Fruit fly (Drosophila melanogaster) whole organism, embryonic: ENCODE results near the gene Cubn.

ENCODE experiments used
- Bdp1 ChIP-seq: fragments of 200-800 bp; sonication (Bioruptor generic); optimal IDR thresholded peaks from 3 replicates; lab custom pipeline; 2016; ENCODE audit warnings: missing biosample characterization, missing genetic modification characterization
- CG10274 ChIP-seq: fragments of 200-800 bp; sonication (Bioruptor generic); optimal IDR thresholded peaks from 3 replicates; lab custom pipeline; 2017; ENCODE audit warnings: missing biosample characterization, mild to moderate bottlenecking, missing genetic modification characterization
- CG12391 ChIP-seq: fragments of 200-800 bp; sonication (Bioruptor generic); optimal IDR thresholded peaks from 3 replicates; lab custom pipeline; 2018; ENCODE audit warnings: missing biosample characterization, mild to moderate bottlenecking, missing genetic modification characterization, moderate library complexity
- CG14965 ChIP-seq: fragments of 200-800 bp; sonication (Bioruptor generic); optimal IDR thresholded peaks from 2 replicates; lab custom pipeline; 2016; ENCODE audit warnings: missing biosample characterization, missing genetic modification characterization, borderline replicate concordance
- CG15269 ChIP-seq: fragments of 200-800 bp; sonication (Bioruptor generic); optimal IDR thresholded peaks from 2 replicates; lab custom pipeline; 2018; ENCODE audit warnings: missing biosample characterization, mild to moderate bottlenecking, missing genetic modification characterization, moderate library complexity
- CG16779 ChIP-seq: fragments of 200-800 bp; sonication (Bioruptor generic); IDR thresholded peaks from 2 replicates; pipeline ENCODE4 v1.3.6; 2022; ENCODE audit warnings: missing biosample characterization, missing genetic modification characterization
- CG16815 ChIP-seq: fragments of 200-800 bp; sonication (Bioruptor generic); optimal IDR thresholded peaks from 3 replicates; lab custom pipeline; 2017; ENCODE audit warnings: missing biosample characterization, mild to moderate bottlenecking, missing genetic modification characterization
- CG17328 ChIP-seq: fragments of 200-800 bp; sonication (Bioruptor generic); IDR thresholded peaks from 2 replicates; pipeline ENCODE4 v1.3.6; 2022; ENCODE audit warnings: missing biosample characterization, missing genetic modification characterization
- CG17361 ChIP-seq: fragments of 200-800 bp; sonication (Bioruptor generic); IDR thresholded peaks from 3 replicates; pipeline ENCODE4 v1.3.6; 2022; ENCODE audit warnings: missing biosample characterization, missing genetic modification characterization
- CG18599 ChIP-seq: fragments of 200-800 bp; sonication (Bioruptor generic); optimal IDR thresholded peaks from 3 replicates; lab custom pipeline; 2017; ENCODE audit warnings: missing biosample characterization, missing genetic modification characterization, mild to moderate bottlenecking, moderate library complexity, missing genetic modification reagents
- CG30431 ChIP-seq: fragments of 200-800 bp; sonication (Bioruptor generic); optimal IDR thresholded peaks from 2 replicates; lab custom pipeline; 2017; ENCODE audit warnings: missing biosample characterization, missing genetic modification characterization
- CG32532 ChIP-seq: fragments of 200-800 bp; sonication (Bioruptor generic); IDR thresholded peaks from 2 replicates; pipeline ENCODE4 v1.3.6; 2022; ENCODE audit warnings: missing biosample characterization, missing genetic modification characterization
- CG3995 ChIP-seq: fragments of 200-800 bp; sonication (Bioruptor generic); optimal IDR thresholded peaks from 3 replicates; lab custom pipeline; 2016; ENCODE audit warnings: missing biosample characterization, missing genetic modification characterization
- CG8290 ChIP-seq, 3 experiments: fragments of 200-800 bp; sonication (Bioruptor generic); optimal IDR thresholded peaks; 2 replicates each; lab custom pipeline; 2016 to 2019; ENCODE audit warnings: missing biosample characterization in 3 of 3, missing genetic modification characterization in 3 of 3, mild to moderate bottlenecking in 2 of 3, moderate library complexity in 1 of 3
- CG9437 ChIP-seq: fragments of 200-800 bp; sonication (Bioruptor generic); optimal IDR thresholded peaks from 2 replicates; lab custom pipeline; 2018; ENCODE audit warnings: missing biosample characterization, mild to moderate bottlenecking, missing genetic modification characterization
- CkIIα-i1 ChIP-seq: fragments of 200-800 bp; sonication (Bioruptor generic); IDR thresholded peaks from 2 replicates; pipeline ENCODE4 v1.3.6; 2022; ENCODE audit warnings: missing biosample characterization, missing genetic modification characterization
- Dbx ChIP-seq: fragments of 200-800 bp; sonication (Bioruptor generic); IDR thresholded peaks from 3 replicates; pipeline ENCODE4 v1.3.6; 2022; ENCODE audit warnings: missing biosample characterization, missing genetic modification characterization
- Dek ChIP-seq: fragments of 200-800 bp; sonication (Bioruptor generic); optimal IDR thresholded peaks from 3 replicates; lab custom pipeline; 2019; ENCODE audit warnings: missing biosample characterization, mild to moderate bottlenecking, missing genetic modification characterization, moderate library complexity
- Dref ChIP-seq: fragments of 200-800 bp; sonication (Bioruptor generic); IDR thresholded peaks from 2 replicates; pipeline ENCODE4 v1.3.6; 2022; ENCODE audit warnings: missing biosample characterization, missing genetic modification characterization
- Eip74EF ChIP-seq, 2 experiments: fragments of 200-800 bp in 1 of 2; fragments of >200 bp in 1 of 2; sonication (Bioruptor generic) in 1 of 2; optimal IDR thresholded peaks; 2 replicates each; lab custom pipeline; 2017 to 2019; ENCODE audit warnings: missing biosample characterization in 2 of 2, missing genetic modification characterization in 2 of 2, mild to moderate bottlenecking in 1 of 2, moderate library complexity in 1 of 2
- GATAe ChIP-seq: fragments of 200-800 bp; sonication (Bioruptor generic); conservative IDR thresholded peaks from 2 replicates; pipeline ENCODE4 v1.3.6; 2022; ENCODE audit warnings: missing biosample characterization, missing genetic modification characterization
- Hand ChIP-seq: fragments of 200-800 bp; sonication (Bioruptor generic); optimal IDR thresholded peaks from 2 replicates; lab custom pipeline; 2017; ENCODE audit warnings: mild to moderate bottlenecking, missing biosample characterization, missing genetic modification reagents, missing genetic modification characterization
- Hey ChIP-seq: fragments of 200-800 bp; sonication (Bioruptor generic); optimal IDR thresholded peaks from 3 replicates; lab custom pipeline; 2018; ENCODE audit warnings: missing biosample characterization, mild to moderate bottlenecking, missing genetic modification characterization
- Hr78 ChIP-seq, 2 experiments: fragments of 200-800 bp in 1 of 2; fragments of >200 bp in 1 of 2; sonication (Bioruptor generic) in 1 of 2; optimal IDR thresholded peaks; 2 replicates each; lab custom pipeline; 2017 to 2019; ENCODE audit warnings: missing biosample characterization in 2 of 2, missing genetic modification characterization in 2 of 2, mild to moderate bottlenecking in 1 of 2, moderate library complexity in 1 of 2
- Lim3 ChIP-seq: fragments of 200-800 bp; sonication (Bioruptor generic); IDR thresholded peaks from 2 replicates; pipeline ENCODE4 v1.3.6; 2022; ENCODE audit warnings: missing biosample characterization, missing genetic modification characterization
- MESR4 ChIP-seq: fragments of 200-800 bp; sonication (Bioruptor generic); optimal IDR thresholded peaks from 2 replicates; lab custom pipeline; 2018; ENCODE audit warnings: missing biosample characterization, mild to moderate bottlenecking, missing genetic modification characterization, moderate library complexity
- MTF-1 ChIP-seq: fragments of 200-800 bp; sonication (Bioruptor generic); optimal IDR thresholded peaks from 2 replicates; lab custom pipeline; 2018; ENCODE audit warnings: missing biosample characterization, mild to moderate bottlenecking, missing genetic modification characterization, borderline replicate concordance
- Oaz ChIP-seq: fragments of 200-800 bp; sonication (Bioruptor generic); IDR thresholded peaks from 2 replicates; pipeline ENCODE4 v1.3.6; 2022; ENCODE audit warnings: missing biosample characterization, missing genetic modification characterization
- Oli ChIP-seq: fragments of 200-800 bp; sonication (Bioruptor generic); optimal IDR thresholded peaks from 2 replicates; lab custom pipeline; 2018; ENCODE audit warnings: missing biosample characterization, mild to moderate bottlenecking, missing genetic modification characterization, moderate library complexity
- Optix ChIP-seq: fragments of 200-800 bp; sonication (Bioruptor generic); IDR thresholded peaks from 3 replicates; pipeline ENCODE4 v1.3.6; 2022; ENCODE audit warnings: missing biosample characterization, missing genetic modification characterization
- Stat92E ChIP-seq, 3 experiments: fragments of >200 bp in 2 of 3; fragments of 200-800 bp in 1 of 3; sonication (Bioruptor generic) in 1 of 3; optimal IDR thresholded peaks; 2 replicates each; lab custom pipeline; 2017 to 2019; ENCODE audit warnings: missing biosample characterization in 3 of 3, missing genetic modification characterization in 3 of 3, mild to moderate bottlenecking in 1 of 3, moderate library complexity in 1 of 3
- Xrp1 ChIP-seq: fragments of 200-800 bp; sonication (Bioruptor generic); IDR thresholded peaks from 2 replicates; pipeline ENCODE4 v1.3.6; 2022; ENCODE audit warnings: missing biosample characterization, missing genetic modification characterization
- abd-A ChIP-seq: fragments of 200-800 bp; sonication (Bioruptor generic); optimal IDR thresholded peaks from 3 replicates; lab custom pipeline; 2019; ENCODE audit warnings: missing biosample characterization, mild to moderate bottlenecking, missing genetic modification characterization, moderate library complexity
- al ChIP-seq: fragments of 200-800 bp; sonication (Bioruptor generic); IDR thresholded peaks from 2 replicates; pipeline ENCODE4 v1.3.6; 2022; ENCODE audit warnings: missing biosample characterization, missing genetic modification characterization
- dati ChIP-seq: fragments of 200-800 bp; sonication (Bioruptor generic); IDR thresholded peaks from 2 replicates; pipeline ENCODE4 v1.3.6; 2022; ENCODE audit warnings: missing biosample characterization, missing genetic modification characterization
- dysf ChIP-seq: fragments of 200-800 bp; sonication (Bioruptor generic); IDR thresholded peaks from 3 replicates; pipeline ENCODE4 v1.3.6; 2022; ENCODE audit warnings: missing biosample characterization, missing genetic modification characterization
- fd3F ChIP-seq: fragments of 200-800 bp; sonication (Bioruptor generic); optimal IDR thresholded peaks from 2 replicates; lab custom pipeline; 2018; ENCODE audit warnings: missing biosample characterization, mild to moderate bottlenecking, missing genetic modification characterization, moderate library complexity
- h ChIP-seq: fragments of >200 bp; optimal IDR thresholded peaks from 2 replicates; lab custom pipeline; 2017
- insv ChIP-seq, 2 experiments: fragments of 200-800 bp; sonication (Bioruptor generic); optimal IDR thresholded peaks; 3 replicates each; lab custom pipeline; 2016 to 2018; ENCODE audit warnings: missing biosample characterization in 2 of 2, missing genetic modification characterization in 2 of 2
- luna ChIP-seq: fragments of 200-800 bp; sonication (Bioruptor generic); optimal IDR thresholded peaks from 2 replicates; lab custom pipeline; 2016; ENCODE audit warnings: missing biosample characterization, missing genetic modification characterization
- org-1 ChIP-seq: fragments of 200-800 bp; sonication (Bioruptor generic); optimal IDR thresholded peaks from 2 replicates; lab custom pipeline; 2017; ENCODE audit warnings: missing biosample characterization, missing genetic modification characterization
- prd ChIP-seq, 3 experiments: fragments of >200 bp in 2 of 3; fragments of 200-800 bp in 1 of 3; sonication (Bioruptor generic) in 1 of 3; optimal IDR thresholded peaks in 2 of 3; IDR thresholded peaks in 1 of 3; 2 replicates in 2 of 3; 3 replicates in 1 of 3; pipeline versions ENCODE4 v1.3.6 to Lab custom; 2017 to 2022; ENCODE audit warnings: missing biosample characterization in 1 of 3, missing genetic modification characterization in 1 of 3
- pum ChIP-seq: fragments of 200-800 bp; sonication (Bioruptor generic); optimal IDR thresholded peaks from 2 replicates; lab custom pipeline; 2016; ENCODE audit warnings: missing biosample characterization, missing genetic modification characterization
- schlank ChIP-seq: fragments of 200-800 bp; sonication (Bioruptor generic); optimal IDR thresholded peaks from 2 replicates; lab custom pipeline; 2018; ENCODE audit warnings: missing biosample characterization, mild to moderate bottlenecking, missing genetic modification characterization
- sima ChIP-seq: fragments of 200-800 bp; sonication (Bioruptor generic); optimal IDR thresholded peaks from 2 replicates; lab custom pipeline; 2016; ENCODE audit warnings: missing biosample characterization, missing genetic modification characterization
- slp2 ChIP-seq: fragments of 200-800 bp; sonication (Bioruptor generic); optimal IDR thresholded peaks from 2 replicates; lab custom pipeline; 2016; ENCODE audit warnings: missing biosample characterization, missing genetic modification characterization
- sqz ChIP-seq: fragments of 200-800 bp; sonication (Bioruptor generic); optimal IDR thresholded peaks from 3 replicates; lab custom pipeline; 2018; ENCODE audit warnings: missing biosample characterization, mild to moderate bottlenecking, missing genetic modification characterization
- toy ChIP-seq: fragments of 200-800 bp; sonication (Bioruptor generic); IDR thresholded peaks from 2 replicates; pipeline ENCODE4 v1.3.6; 2022; ENCODE audit warnings: missing biosample characterization, missing genetic modification characterization
- twi ChIP-seq: fragments of 200-800 bp; optimal IDR thresholded peaks from 2 replicates; lab custom pipeline; 2019; ENCODE audit warnings: missing biosample characterization, mild to moderate bottlenecking, missing genetic modification characterization, moderate library complexity
- vvl ChIP-seq: fragments of 200-800 bp; sonication (Bioruptor generic); IDR thresholded peaks from 2 replicates; pipeline ENCODE4 v1.3.6; 2022; ENCODE audit warnings: missing biosample characterization, missing genetic modification characterization

Gene Cubn

dm6 chrX:9589928-9590327 lies 18.8 kb upstream of the Cubn start (continued):
- TF ChIP-seq CG14965 (GFP tag; lab: Kevin White, UChicago) (no peak), Hey (tag; lab: Kevin White, UChicago) (no peak), vvl (GFP tag; lab: Robert Waterston, UW) (peak; percentile 44; the same call in 1 of the 2 replicates), Hr78 (GFP tag; optimal IDR thresholded peaks at IDR 0.05; lab: Kevin White, UChicago) (no peak), Xrp1 (peak; percentile 51), fd3F (GFP tag; lab: Kevin White, UChicago) (peak; percentile 37), schlank (no peak), CG16779 (GFP tag; lab: Robert Waterston, UW) (no peak), CG15269 (tag; lab: Kevin White, UChicago) (peak; percentile 72), CG10274 (peak; percentile 52), Stat92E (GFP tag; optimal IDR thresholded peaks at IDR 0.05; lab: Kevin White, UChicago) (no peak), MTF-1 (GFP tag; lab: Kevin White, UChicago) (no peak), dati (GFP tag; lab: Robert Waterston, UW) (no peak), CG17328 (GFP tag; lab: Robert Waterston, UW) (no peak), CG16815 (GFP tag; lab: Kevin White, UChicago) (peak; percentile 5), abd-A (tag; lab: Kevin White, UChicago) (no peak), GATAe (GFP tag; lab: Robert Waterston, UW) (no peak), CG32532 (GFP tag; lab: Robert Waterston, UW) (0 out of 2 replicates have a peak, but pooled peaks have one; percentile 33), slp2 (GFP tag; lab: Kevin White, UChicago) (no peak), pum (GFP tag; lab: Kevin White, UChicago) (no peak), Bdp1 (no peak), CG12391 (tag; lab: Kevin White, UChicago) (peak; percentile 44), Eip74EF (GFP tag; optimal IDR thresholded peaks at IDR 0.05; lab: Kevin White, UChicago) (peak in 1 of 2 experiments; percentile 45), CG8290 (GFP tag; optimal IDR thresholded peaks at IDR 0.05; lab: Kevin White, UChicago) (no peak), CG8290 (tag; optimal IDR thresholded peaks at IDR 0.05; lab: Kevin White, UChicago) (peak in 1 of 2 experiments; percentile 14), CkIIα-i1 (GFP tag; lab: Robert Waterston, UW) (no peak), CG3995 (GFP tag; lab: Kevin White, UChicago) (no peak), Dref (GFP tag; lab: Robert Waterston, UW) (no peak), Optix (GFP tag; lab: Robert Waterston, UW) (no peak), Oaz (GFP tag; lab: Robert Waterston, UW) (no peak), dysf (GFP tag; lab: Robert Waterston, UW) (peak; percentile 67), sqz (GFP tag; lab: Kevin White, UChicago) (no peak), insv (GFP tag; optimal IDR thresholded peaks at IDR 0.05; lab: Kevin White, UChicago) (no peak), Oli (tag; lab: Kevin White, UChicago) (peak; percentile 63), h (lab: Kevin White, UChicago) (no peak), luna (GFP tag; lab: Kevin White, UChicago) (no peak), prd (optimal IDR thresholded peaks at IDR 0.05; lab: Kevin White, UChicago) (no peak), prd (GFP tag; IDR thresholded peaks at IDR 0.05; lab: Robert Waterston, UW) (peak; percentile 50; the same call in 2 of the 3 replicates), MESR4 (no peak), CG30431 (no peak), toy (GFP tag; lab: Robert Waterston, UW) (no peak), al (no peak), twi (no peak), CG17361 (GFP tag; lab: Robert Waterston, UW) (peak; percentile 62), Dbx (GFP tag; lab: Robert Waterston, UW) (peak; percentile 50; the same call in 1 of the 3 replicates), Dek (tag; lab: Kevin White, UChicago) (peak; percentile 28), sima (GFP tag; lab: Kevin White, UChicago) (no peak), Lim3 (GFP tag; lab: Robert Waterston, UW) (no peak), org-1 (GFP tag; lab: Kevin White, UChicago) (peak; percentile 43), CG9437 (GFP tag; lab: Kevin White, UChicago) (peak; percentile 67), CG18599 (GFP tag; lab: Kevin White, UChicago) (peak; percentile 69), Hand (GFP tag; lab: Kevin White, UChicago) (peak; percentile 0)
